Fruit fly (Drosophila melanogaster) whole organism, prepupa: ENCODE results near the gene CG43050.

Experiments
- CG10631 ChIP-seq: fragments of 200-800 bp; sonication (Bioruptor generic); optimal IDR thresholded peaks from 2 replicates; lab custom pipeline; 2016; ENCODE audit warnings: missing biosample characterization, missing genetic modification characterization
- CG11294 ChIP-seq: fragments of 200-800 bp; sonication (Bioruptor generic); IDR thresholded peaks from 2 replicates; pipeline ENCODE4 v1.3.6; 2022; ENCODE audit warnings: missing biosample characterization, missing genetic modification characterization
- CG1621 ChIP-seq: fragments of 200-800 bp; sonication (Bioruptor generic); optimal IDR thresholded peaks from 3 replicates; lab custom pipeline; 2018; ENCODE audit warnings: missing biosample characterization, mild to moderate bottlenecking, missing genetic modification characterization
- CG3032 ChIP-seq: fragments of 200-800 bp; optimal IDR thresholded peaks from 2 replicates; lab custom pipeline; 2019; ENCODE audit warnings: missing biosample characterization, mild to moderate bottlenecking, missing genetic modification characterization, moderate library complexity
- CG3919 ChIP-seq: fragments of 200-800 bp; sonication (Bioruptor generic); optimal IDR thresholded peaks from 3 replicates; lab custom pipeline; 2016; ENCODE audit warnings: missing biosample characterization, missing genetic modification characterization
- CG4318 ChIP-seq: fragments of 200-800 bp; sonication (Bioruptor generic); optimal IDR thresholded peaks from 3 replicates; lab custom pipeline; 2017; ENCODE audit warnings: missing biosample characterization, mild to moderate bottlenecking, missing genetic modification characterization
- CG6276 ChIP-seq: fragments of 200-800 bp; sonication (Bioruptor generic); optimal IDR thresholded peaks from 2 replicates; lab custom pipeline; 2017; ENCODE audit warnings: missing biosample characterization, mild to moderate bottlenecking, missing genetic modification characterization
- CG6808 ChIP-seq: fragments of 200-800 bp; sonication (Bioruptor generic); optimal IDR thresholded peaks from 3 replicates; lab custom pipeline; 2017; ENCODE audit warnings: missing biosample characterization, missing genetic modification characterization, mild to moderate bottlenecking, moderate library complexity, missing genetic modification reagents
- CG6854 ChIP-seq: fragments of 200-800 bp; sonication (Bioruptor generic); optimal IDR thresholded peaks from 2 replicates; lab custom pipeline; 2017; ENCODE audit warnings: missing biosample characterization, mild to moderate bottlenecking, missing genetic modification characterization
- CG8119 ChIP-seq: fragments of 200-800 bp; sonication (Bioruptor generic); IDR thresholded peaks from 3 replicates; pipeline ENCODE4 v1.3.6; 2022; ENCODE audit warnings: missing biosample characterization, missing genetic modification characterization
- CG8632 ChIP-seq: fragments of 200-800 bp; sonication (Bioruptor generic); optimal IDR thresholded peaks from 3 replicates; lab custom pipeline; 2016; ENCODE audit warnings: missing biosample characterization, missing genetic modification characterization
- Eip75B ChIP-seq: fragments of 200-800 bp; sonication (Bioruptor generic); optimal IDR thresholded peaks from 3 replicates; lab custom pipeline; 2016; ENCODE audit warnings: missing biosample characterization, missing genetic modification characterization
- dac ChIP-seq: fragments of 200-800 bp; sonication (Bioruptor generic); optimal IDR thresholded peaks from 2 replicates; lab custom pipeline; 2017; ENCODE audit warnings: missing biosample characterization, mild to moderate bottlenecking, missing genetic modification characterization
- dsx ChIP-seq: fragments of 200-800 bp; optimal IDR thresholded peaks from 3 replicates; lab custom pipeline; 2019; ENCODE audit warnings: missing biosample characterization, mild to moderate bottlenecking, missing genetic modification characterization, moderate library complexity; ENCODE audit not compliant: poor library complexity, severe bottlenecking
- esn ChIP-seq: fragments of 200-800 bp; sonication (Bioruptor generic); optimal IDR thresholded peaks from 2 replicates; lab custom pipeline; 2016; ENCODE audit warnings: missing biosample characterization, mild to moderate bottlenecking, missing genetic modification characterization, moderate library complexity
- fd85E ChIP-seq: fragments of 200-800 bp; sonication (Bioruptor generic); optimal IDR thresholded peaks from 3 replicates; lab custom pipeline; 2016; ENCODE audit warnings: missing biosample characterization, missing genetic modification characterization
- fkh ChIP-seq: fragments of 200-800 bp; sonication (Bioruptor generic); optimal IDR thresholded peaks from 3 replicates; lab custom pipeline; 2017; ENCODE audit warnings: missing biosample characterization, mild to moderate bottlenecking, missing genetic modification characterization, moderate library complexity
- spab ChIP-seq: fragments of 200-800 bp; sonication (Bioruptor generic); optimal IDR thresholded peaks from 2 replicates; lab custom pipeline; 2017; ENCODE audit warnings: missing biosample characterization, mild to moderate bottlenecking, missing genetic modification characterization, missing genetic modification reagents
- vri ChIP-seq: fragments of 200-800 bp; sonication (Bioruptor generic); optimal IDR thresholded peaks from 3 replicates; lab custom pipeline; 2016; ENCODE audit warnings: missing biosample characterization, mild to moderate bottlenecking, missing genetic modification characterization

CG43050 gene

DNA sequence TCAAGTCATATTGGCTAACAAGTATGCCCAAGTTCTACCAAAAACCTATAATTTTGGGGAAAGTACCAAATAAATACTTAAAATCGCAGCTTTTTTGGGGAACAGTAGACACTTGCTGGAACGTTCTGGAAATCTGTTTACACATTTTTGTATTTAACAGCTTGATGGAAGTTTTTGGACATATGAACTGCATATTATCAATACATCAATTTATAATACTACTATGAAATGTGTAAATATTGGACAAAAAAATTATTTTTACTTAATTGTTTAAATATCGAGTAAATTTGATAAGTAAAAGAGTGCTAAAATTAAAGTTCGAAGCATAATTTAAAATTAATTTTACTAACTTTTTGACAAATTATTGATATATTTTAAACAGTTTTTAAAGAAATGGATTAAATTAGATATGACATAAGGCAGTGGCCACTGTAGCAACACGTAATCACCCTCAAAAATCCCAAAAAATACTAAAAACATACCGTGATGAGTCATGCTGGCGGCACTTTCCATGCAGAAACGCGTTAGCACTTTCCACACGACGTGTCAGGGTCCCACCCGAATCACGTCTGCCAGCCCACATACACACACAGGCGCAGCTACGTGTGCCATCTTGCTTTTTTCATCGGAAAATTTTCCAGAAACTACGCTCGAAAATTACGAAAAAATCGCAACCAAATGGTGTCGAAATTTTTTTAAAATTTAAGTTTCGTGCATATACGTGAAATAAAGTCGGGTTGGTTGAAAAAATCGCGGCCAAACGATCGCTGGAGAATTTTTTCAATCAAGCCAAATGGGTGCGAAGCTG, 46.1 kb downstream of the CG43050 start, which contains the start of gene Sirt1 (continued):
- TF ChIP-seq CG3032 (tag; lab: Kevin White, UChicago) (peak; percentile 87), CG6276 (peak; percentile 80), CG4318 (GFP tag; lab: Kevin White, UChicago) (peak; percentile 86), CG10631 (GFP tag; lab: Kevin White, UChicago) (peak; percentile 92), dac (GFP tag; lab: Kevin White, UChicago) (no peak), esn (GFP tag; lab: Kevin White, UChicago) (peak; percentile 85), Eip75B (peak; percentile 74), spab (peak; percentile 70), CG6808 (peak; percentile 78), CG1621 (tag; lab: Kevin White, UChicago) (peak; percentile 41)
- TF ChIP-seq, all 60 proteins: peak for 51

DNA sequence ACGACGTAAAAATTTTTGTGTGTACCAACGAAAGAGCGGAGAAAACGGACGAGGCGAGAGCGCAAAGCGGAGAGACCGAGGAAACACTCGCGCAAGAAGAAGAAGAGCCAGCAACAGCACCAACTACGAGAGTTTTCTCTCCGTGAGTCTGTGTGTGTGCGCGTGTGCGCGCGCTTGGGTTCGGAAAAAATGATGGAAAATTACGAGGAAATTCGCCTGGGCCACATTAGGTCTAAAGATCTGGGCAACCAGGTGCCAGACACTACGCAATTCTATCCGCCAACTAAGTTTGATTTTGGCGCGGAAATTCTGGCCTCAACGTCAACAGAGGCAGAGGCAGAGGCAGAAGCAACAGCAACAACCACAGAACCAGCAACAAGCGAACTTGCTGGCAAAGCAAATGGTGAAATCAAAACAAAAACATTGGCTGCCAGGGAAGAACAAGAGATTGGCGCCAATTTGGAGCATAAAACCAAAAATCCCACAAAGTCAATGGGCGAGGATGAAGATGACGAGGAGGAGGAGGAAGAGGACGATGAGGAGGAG, 46.8 kb downstream of the CG43050 start, which contains the start of gene DnaJ-H:
TSS of gene DnaJ-H (minus strand) at position 271 of the 546 bp plus-strand sequence.
- peak; percentile 25 for TF ChIP-seq fd85E (GFP tag; lab: Kevin White, UChicago)
- TF ChIP-seq CG6854 (GFP tag; lab: Kevin White, UChicago) = peak; percentile 22
- no peak for TF ChIP-seq vri (GFP tag; lab: Kevin White, UChicago)
- no peak for TF ChIP-seq CG4318 (GFP tag; lab: Kevin White, UChicago)
- no peak for TF ChIP-seq fkh
- TF ChIP-seq CG8119 (GFP tag; lab: Robert Waterston, UW) = no peak; the same call in 2 of the 3 replicates
- no peak for TF ChIP-seq CG11294 (GFP tag; lab: Robert Waterston, UW)
- no peak for TF ChIP-seq CG8632
- TF ChIP-seq CG3919 (GFP tag; lab: Kevin White, UChicago) = no peak
- no peak for TF ChIP-seq dsx (GFP tag; lab: Kevin White, UChicago)
